Fruit fly (Drosophila melanogaster) whole organism, embryonic: ENCODE results near the gene CG7016.
A peak's percentile ranks its signal among the peaks of the same experiment; 100 is the strongest.

Experiments
- CG10267 ChIP-seq: fragments of 200-800 bp; sonication (Bioruptor generic); optimal IDR thresholded peaks from 2 replicates; lab custom pipeline; 2018; ENCODE audit warnings: missing biosample characterization, mild to moderate bottlenecking, missing genetic modification characterization, moderate library complexity
- CG10462 ChIP-seq: fragments of 200-800 bp; sonication (Bioruptor generic); optimal IDR thresholded peaks from 2 replicates; lab custom pipeline; 2016; ENCODE audit warnings: missing biosample characterization, missing genetic modification characterization
- CG11085 ChIP-seq: fragments of 200-800 bp; sonication (Bioruptor generic); IDR thresholded peaks from 2 replicates; pipeline ENCODE4 v1.3.6; 2022; ENCODE audit warnings: missing biosample characterization, missing genetic modification characterization
- CG11504 ChIP-seq: fragments of 200-800 bp; sonication (Bioruptor generic); optimal IDR thresholded peaks from 3 replicates; lab custom pipeline; 2019; ENCODE audit warnings: missing biosample characterization, mild to moderate bottlenecking, missing genetic modification characterization, moderate library complexity
- CG11695 ChIP-seq: fragments of 200-800 bp; sonication (Bioruptor generic); IDR thresholded peaks from 3 replicates; pipeline ENCODE4 v1.3.6; 2022; ENCODE audit warnings: missing biosample characterization, missing genetic modification characterization
- CG12071 ChIP-seq: fragments of 200-800 bp; sonication (Bioruptor generic); optimal IDR thresholded peaks from 3 replicates; lab custom pipeline; 2018; ENCODE audit warnings: missing biosample characterization, mild to moderate bottlenecking, missing genetic modification characterization
- CG12236 ChIP-seq: fragments of 200-800 bp; sonication (Bioruptor generic); optimal IDR thresholded peaks from 2 replicates; lab custom pipeline; 2016; ENCODE audit warnings: missing biosample characterization, missing genetic modification characterization
- CG14050 ChIP-seq: fragments of 200-800 bp; sonication (Bioruptor generic); IDR thresholded peaks from 3 replicates; pipeline ENCODE4 v1.3.6; 2022; ENCODE audit warnings: missing biosample characterization, missing genetic modification characterization
- CG15696 ChIP-seq: fragments of 200-800 bp; sonication (Bioruptor generic); optimal IDR thresholded peaks from 2 replicates; lab custom pipeline; 2019; ENCODE audit warnings: missing biosample characterization, mild to moderate bottlenecking, missing genetic modification characterization, moderate library complexity
- CG17802 ChIP-seq: fragments of 200-800 bp; sonication (Bioruptor generic); optimal IDR thresholded peaks from 2 replicates; lab custom pipeline; 2018; ENCODE audit warnings: missing biosample characterization, mild to moderate bottlenecking, missing genetic modification characterization, moderate library complexity
- CG2129 ChIP-seq: fragments of 200-800 bp; sonication (Bioruptor generic); IDR thresholded peaks from 2 replicates; pipeline ENCODE4 v1.3.6; 2022; ENCODE audit warnings: missing biosample characterization, missing genetic modification characterization; ENCODE audit not compliant: partially characterized antibody
- CG31224 ChIP-seq: fragments of 200-800 bp; sonication (Bioruptor generic); IDR thresholded peaks from 2 replicates; pipeline ENCODE4 v1.3.6; 2022; ENCODE audit warnings: missing biosample characterization, missing genetic modification characterization
- CG32532 ChIP-seq: fragments of 200-800 bp; sonication (Bioruptor generic); IDR thresholded peaks from 2 replicates; pipeline ENCODE4 v1.3.6; 2022; ENCODE audit warnings: missing biosample characterization, missing genetic modification characterization
- CG33213 ChIP-seq: fragments of 200-800 bp; sonication (Bioruptor generic); optimal IDR thresholded peaks from 3 replicates; lab custom pipeline; 2016; ENCODE audit warnings: missing biosample characterization, missing genetic modification characterization
- CG4328 ChIP-seq: fragments of 200-800 bp; sonication (Bioruptor generic); optimal IDR thresholded peaks from 3 replicates; lab custom pipeline; 2017; ENCODE audit warnings: missing biosample characterization, missing genetic modification reagents, missing genetic modification characterization
- CG5180 ChIP-seq: fragments of 200-800 bp; sonication (Bioruptor generic); optimal IDR thresholded peaks from 3 replicates; lab custom pipeline; 2017; ENCODE audit warnings: missing biosample characterization, missing genetic modification characterization, mild to moderate bottlenecking, moderate library complexity, missing genetic modification reagents
- CG6683 ChIP-seq: fragments of 200-800 bp; sonication (Bioruptor generic); optimal IDR thresholded peaks from 2 replicates; lab custom pipeline; 2017; ENCODE audit warnings: missing biosample characterization, mild to moderate bottlenecking, missing genetic modification characterization, missing genetic modification reagents
- CG7271 ChIP-seq: fragments of 200-800 bp; sonication (Bioruptor generic); optimal IDR thresholded peaks from 2 replicates; lab custom pipeline; 2018; ENCODE audit warnings: missing biosample characterization, mild to moderate bottlenecking, missing genetic modification characterization, moderate library complexity
- CG7745 ChIP-seq: fragments of 200-800 bp; sonication (Bioruptor generic); optimal IDR thresholded peaks from 2 replicates; lab custom pipeline; 2018; ENCODE audit warnings: missing biosample characterization, mild to moderate bottlenecking, missing genetic modification characterization, moderate library complexity
- CG8359 ChIP-seq: fragments of 200-800 bp; sonication (Bioruptor generic); optimal IDR thresholded peaks from 2 replicates; lab custom pipeline; 2017; ENCODE audit warnings: missing biosample characterization, mild to moderate bottlenecking, missing genetic modification characterization, borderline replicate concordance
- CG8944 ChIP-seq: fragments of 200-800 bp; sonication (Bioruptor generic); optimal IDR thresholded peaks from 3 replicates; lab custom pipeline; 2016; ENCODE audit warnings: missing biosample characterization, missing genetic modification characterization
- CrebB ChIP-seq: fragments of 200-800 bp; sonication (Bioruptor generic); optimal IDR thresholded peaks from 3 replicates; lab custom pipeline; 2018; ENCODE audit warnings: missing biosample characterization, mild to moderate bottlenecking, missing genetic modification characterization
- Fer1 ChIP-seq: fragments of 200-800 bp; sonication (Bioruptor generic); optimal IDR thresholded peaks from 2 replicates; lab custom pipeline; 2017; ENCODE audit warnings: missing biosample characterization, mild to moderate bottlenecking, missing genetic modification characterization
- HHEX ChIP-seq: fragments of 200-800 bp; sonication (Bioruptor generic); optimal IDR thresholded peaks from 3 replicates; lab custom pipeline; 2017; ENCODE audit warnings: missing biosample characterization, mild to moderate bottlenecking, missing genetic modification characterization, missing genetic modification reagents
- Hr51 ChIP-seq, 2 experiments: fragments of 200-800 bp; sonication (Bioruptor generic); optimal IDR thresholded peaks; 2 replicates in 1 of 2; 3 replicates in 1 of 2; lab custom pipeline; 2016 to 2018; ENCODE audit warnings: missing biosample characterization in 2 of 2, missing genetic modification characterization in 2 of 2, mild to moderate bottlenecking in 1 of 2, moderate library complexity in 1 of 2
- Hr78 ChIP-seq, 2 experiments: fragments of 200-800 bp in 1 of 2; fragments of >200 bp in 1 of 2; sonication (Bioruptor generic) in 1 of 2; optimal IDR thresholded peaks; 2 replicates each; lab custom pipeline; 2017 to 2019; ENCODE audit warnings: missing biosample characterization in 2 of 2, missing genetic modification characterization in 2 of 2, mild to moderate bottlenecking in 1 of 2, moderate library complexity in 1 of 2
- Meics ChIP-seq: fragments of 200-800 bp; sonication (Bioruptor generic); optimal IDR thresholded peaks from 2 replicates; lab custom pipeline; 2017; ENCODE audit warnings: missing biosample characterization, mild to moderate bottlenecking, missing genetic modification characterization
- NC2β ChIP-seq: fragments of 200-800 bp; sonication (Bioruptor generic); optimal IDR thresholded peaks from 2 replicates; lab custom pipeline; 2016; ENCODE audit warnings: missing biosample characterization, missing genetic modification characterization
- Neu2 ChIP-seq: fragments of 200-800 bp; sonication (Bioruptor generic); optimal IDR thresholded peaks from 3 replicates; lab custom pipeline; 2016; ENCODE audit warnings: missing biosample characterization, missing genetic modification characterization, borderline replicate concordance
- PHDP ChIP-seq: fragments of 200-800 bp; sonication (Bioruptor generic); optimal IDR thresholded peaks from 3 replicates; lab custom pipeline; 2018; ENCODE audit warnings: missing biosample characterization, mild to moderate bottlenecking, missing genetic modification characterization, moderate library complexity
- Pdp1 ChIP-seq, 2 experiments: fragments of 200-800 bp; sonication (Bioruptor generic); optimal IDR thresholded peaks; 3 replicates each; lab custom pipeline; 2016; ENCODE audit warnings: missing biosample characterization in 2 of 2, missing genetic modification characterization in 2 of 2, mild to moderate bottlenecking in 1 of 2, moderate library complexity in 1 of 2
- Trl ChIP-seq, 3 experiments: fragments of >200 bp in 2 of 3; fragments of 200-800 bp in 1 of 3; sonication (Bioruptor generic) in 1 of 3; optimal IDR thresholded peaks; 2 replicates in 1 of 3; 3 replicates in 2 of 3; lab custom pipeline; 2016 to 2017; ENCODE audit warnings: missing biosample characterization in 1 of 3, missing genetic modification characterization in 1 of 3
- bigmax ChIP-seq: fragments of 200-800 bp; sonication (Bioruptor generic); optimal IDR thresholded peaks from 2 replicates; lab custom pipeline; 2018; ENCODE audit warnings: missing biosample characterization, mild to moderate bottlenecking, missing genetic modification characterization
- bowl ChIP-seq: fragments of 200-800 bp; sonication (Bioruptor generic); IDR thresholded peaks from 2 replicates; pipeline ENCODE4 v1.3.6; 2022; ENCODE audit warnings: missing biosample characterization, missing genetic modification characterization
- br ChIP-seq: fragments of >200 bp; optimal IDR thresholded peaks from 2 replicates; lab custom pipeline; 2017
- crc ChIP-seq: fragments of 200-800 bp; sonication (Bioruptor generic); optimal IDR thresholded peaks from 2 replicates; lab custom pipeline; 2016; ENCODE audit warnings: missing biosample characterization, missing genetic modification characterization
- croc ChIP-seq: fragments of 200-800 bp; sonication (Bioruptor generic); conservative IDR thresholded peaks from 3 replicates; pipeline ENCODE4 v1.3.6; 2022; ENCODE audit warnings: missing biosample characterization, missing genetic modification characterization
- dan ChIP-seq: fragments of 200-800 bp; sonication (Bioruptor generic); IDR thresholded peaks from 2 replicates; pipeline ENCODE4 v1.3.6; 2022; ENCODE audit warnings: missing biosample characterization, missing genetic modification characterization
- dpn ChIP-seq, 2 experiments: fragments of 200-800 bp; sonication (Bioruptor generic); optimal IDR thresholded peaks; 3 replicates each; lab custom pipeline; 2016; ENCODE audit warnings: missing biosample characterization in 2 of 2, missing genetic modification characterization in 2 of 2
- eyg ChIP-seq: fragments of 200-800 bp; sonication (Bioruptor generic); optimal IDR thresholded peaks from 3 replicates; lab custom pipeline; 2016; ENCODE audit warnings: missing biosample characterization, missing genetic modification characterization
- fd64A ChIP-seq: fragments of 200-800 bp; sonication (Bioruptor generic); optimal IDR thresholded peaks from 3 replicates; lab custom pipeline; 2018; ENCODE audit warnings: missing biosample characterization, mild to moderate bottlenecking, missing genetic modification characterization
- gcm2 ChIP-seq: fragments of 200-800 bp; sonication (Bioruptor generic); optimal IDR thresholded peaks from 2 replicates; lab custom pipeline; 2016; ENCODE audit warnings: missing biosample characterization, missing genetic modification characterization
- gt ChIP-seq: fragments of 200-800 bp; sonication (Bioruptor generic); IDR thresholded peaks from 2 replicates; pipeline ENCODE4 v1.3.6; 2022; ENCODE audit warnings: missing biosample characterization, missing genetic modification characterization
- knrl ChIP-seq: fragments of 200-800 bp; sonication (Bioruptor generic); IDR thresholded peaks from 3 replicates; pipeline ENCODE4 v1.3.6; 2022; ENCODE audit warnings: missing biosample characterization, missing genetic modification characterization; ENCODE audit not compliant: partially characterized antibody
- lola ChIP-seq, 3 experiments: fragments of >200 bp in 2 of 3; fragments of 200-800 bp in 1 of 3; sonication (Bioruptor generic) in 1 of 3; optimal IDR thresholded peaks; 2 replicates each; lab custom pipeline; 2017 to 2019; ENCODE audit warnings: missing biosample characterization in 3 of 3, missing genetic modification characterization in 3 of 3, mild to moderate bottlenecking in 1 of 3, moderate library complexity in 1 of 3
- pum ChIP-seq: fragments of 200-800 bp; sonication (Bioruptor generic); optimal IDR thresholded peaks from 2 replicates; lab custom pipeline; 2016; ENCODE audit warnings: missing biosample characterization, missing genetic modification characterization
- run ChIP-seq: fragments of 200-800 bp; sonication (Bioruptor generic); optimal IDR thresholded peaks from 3 replicates; lab custom pipeline; 2018; ENCODE audit warnings: missing biosample characterization, mild to moderate bottlenecking, missing genetic modification characterization
- unc-4 ChIP-seq: fragments of 200-800 bp; sonication (Bioruptor generic); IDR thresholded peaks from 2 replicates; pipeline ENCODE4 v1.3.6; 2022; ENCODE audit warnings: missing biosample characterization, missing genetic modification characterization; ENCODE audit not compliant: partially characterized antibody

The CG7016 gene

dm6 chr3R:24813637-24814301, 49.0 kb upstream of the CG7016 start, which contains the start of the genes lili and CG34150 (continued):
- no peak for TF ChIP-seq CG17802 (tag; lab: Kevin White, UChicago)
- no peak for TF ChIP-seq CG6683 (GFP tag; lab: Kevin White, UChicago)
- peak; percentile 52 for TF ChIP-seq Meics (GFP tag; lab: Kevin White, UChicago)
- peak; percentile 42; the same call in 1 of the 2 replicates for TF ChIP-seq CG31224
- peak; percentile 61 for TF ChIP-seq pum (GFP tag; lab: Kevin White, UChicago)
- TF ChIP-seq CG15696 (tag; lab: Kevin White, UChicago), result peak; percentile 82
- peak; percentile 65 for TF ChIP-seq CG4328
- TF ChIP-seq CG7745 (tag; lab: Kevin White, UChicago), result no peak
- peak; percentile 71 for TF ChIP-seq CG10462 (GFP tag; lab: Kevin White, UChicago)
- no peak for TF ChIP-seq bowl (GFP tag; lab: Robert Waterston, UW)
- TF ChIP-seq Neu2 (GFP tag; lab: Kevin White, UChicago), result no peak
- no peak for TF ChIP-seq fd64A (GFP tag; lab: Kevin White, UChicago)
- peak; percentile 66 for TF ChIP-seq CG7271 (tag; lab: Kevin White, UChicago)
- no peak for TF ChIP-seq Hr78 (GFP tag; optimal IDR thresholded peaks at IDR 0.05; lab: Kevin White, UChicago)
- TF ChIP-seq CG10267 (tag; lab: Kevin White, UChicago), result peak; percentile 80
- TF ChIP-seq PHDP (tag; lab: Kevin White, UChicago), result peak; percentile 77
- TF ChIP-seq Hr51 (GFP tag; optimal IDR thresholded peaks at IDR 0.05; lab: Kevin White, UChicago), result peak; percentile 64 to 75
- TF ChIP-seq gcm2 (GFP tag; lab: Kevin White, UChicago), result peak; percentile 48
- TF ChIP-seq dan, result no peak
- peak; percentile 81 for TF ChIP-seq CG32532 (GFP tag; lab: Robert Waterston, UW)
- peak; percentile 89 for TF ChIP-seq unc-4 (GFP tag; lab: Robert Waterston, UW)
- no peak for TF ChIP-seq CG11695
- TF ChIP-seq CG14050, result peak; percentile 48; the same call in 1 of the 3 replicates
- peak; percentile 85 for TF ChIP-seq knrl (GFP tag; lab: Robert Waterston, UW)
- peak; percentile 62 for TF ChIP-seq NC2β (GFP tag; lab: Kevin White, UChicago)
- TF ChIP-seq bigmax (GFP tag; lab: Kevin White, UChicago), result no peak
- no peak for TF ChIP-seq br (lab: Kevin White, UChicago)
- TF ChIP-seq CG11504, result peak; percentile 76
- peak; percentile 65 to 66 for TF ChIP-seq Pdp1 (GFP tag; optimal IDR thresholded peaks at IDR 0.05; lab: Kevin White, UChicago)
- TF ChIP-seq gt (GFP tag; lab: Robert Waterston, UW), result no peak
- peak; percentile 42 for TF ChIP-seq CG12236 (GFP tag; lab: Kevin White, UChicago)
- TF ChIP-seq CrebB, result no peak
- no peak for TF ChIP-seq HHEX (GFP tag; lab: Kevin White, UChicago)
- peak; percentile 81 for TF ChIP-seq dpn (GFP tag; optimal IDR thresholded peaks at IDR 0.05; lab: Kevin White, UChicago)
- peak; percentile 69 for TF ChIP-seq Fer1 (GFP tag; lab: Kevin White, UChicago)
- peak; percentile 41; the same call in 1 of the 2 replicates for TF ChIP-seq CG2129 (GFP tag; lab: Robert Waterston, UW)
- no peak for TF ChIP-seq CG5180 (GFP tag; lab: Kevin White, UChicago)
- no peak for TF ChIP-seq CG12071
- no peak for TF ChIP-seq run (tag; lab: Kevin White, UChicago)
- TF ChIP-seq Trl (optimal IDR thresholded peaks at IDR 0.05; lab: Kevin White, UChicago), result no peak
- TF ChIP-seq Trl (GFP tag; optimal IDR thresholded peaks at IDR 0.05; lab: Kevin White, UChicago), result peak; percentile 80
- TF ChIP-seq CG8944 (GFP tag; lab: Kevin White, UChicago), result peak; percentile 67
- TF ChIP-seq CG11085, result peak; percentile 62
- TF ChIP-seq CG8359 (GFP tag; lab: Kevin White, UChicago), result no peak
- peak in 1 of 3 experiments; percentile 74 for TF ChIP-seq lola (GFP tag; optimal IDR thresholded peaks at IDR 0.05; lab: Kevin White, UChicago)
- peak; percentile 37; the same call in 2 of the 3 replicates for TF ChIP-seq croc
- TF ChIP-seq CG33213 (GFP tag; lab: Kevin White, UChicago), result peak; percentile 54
- peak; percentile 32 for TF ChIP-seq crc (GFP tag; lab: Kevin White, UChicago)
- no peak for TF ChIP-seq eyg (GFP tag; lab: Kevin White, UChicago)
